Fruit fly (Drosophila melanogaster): Measurements from ENCODE around the gene CG4382.

- TF ChIP-seq ttk (optimal IDR thresholded peaks at IDR 0.05) (no peak), Myc (optimal IDR thresholded peaks at IDR 0.05) (no peak)
Observed at dm6 chr2L:9633098-9633497, 32.4 kb upstream of the CG4382 start.
